Worm (Caenorhabditis elegans) whole organism, L1 larva: ENCODE data around the gene lys-3.

Experiments
- C16A3.4 ChIP-seq: fragments of 150-350 bp; optimal IDR thresholded peaks from 2 replicates; lab custom pipeline; 2014; ENCODE audit warnings: missing biosample characterization, missing genetic modification characterization
- aha-1 ChIP-seq: fragments of 150-350 bp; optimal IDR thresholded peaks from 2 replicates; lab custom pipeline; 2014; ENCODE audit warnings: missing biosample characterization, missing genetic modification characterization
- alr-1 ChIP-seq: fragments of 200-800 bp; sonication (Bioruptor generic); optimal IDR thresholded peaks from 2 replicates; lab custom pipeline; 2018; ENCODE audit warnings: borderline replicate concordance, mild to moderate bottlenecking, missing genetic modification characterization, missing compliant biosample characterization
- blmp-1 ChIP-seq: fragments of 150-350 bp; optimal IDR thresholded peaks from 2 replicates; lab custom pipeline; 2014; ENCODE audit warnings: missing biosample characterization, missing genetic modification characterization
- ceh-8 ChIP-seq: fragments of 200-800 bp; sonication (Bioruptor generic); optimal IDR thresholded peaks from 2 replicates; lab custom pipeline; 2018; ENCODE audit warnings: mild to moderate bottlenecking, missing genetic modification characterization, moderate library complexity, missing compliant biosample characterization
- ceh-82 ChIP-seq, 3 experiments: fragments of 150-350 bp in 1 of 3; sonication (generic microtip) in 2 of 3; optimal IDR thresholded peaks; 2 replicates each; lab custom pipeline; 2014 to 2017; ENCODE audit warnings: missing biosample characterization in 3 of 3, missing genetic modification characterization in 3 of 3
- ceh-90 ChIP-seq: sonication (generic microtip); optimal IDR thresholded peaks from 2 replicates; lab custom pipeline; 2016; ENCODE audit warnings: missing genetic modification characterization, missing compliant biosample characterization
- efl-3 ChIP-seq: fragments of 200-800 bp; sonication (Bioruptor generic); optimal IDR thresholded peaks from 2 replicates; lab custom pipeline; 2018; ENCODE audit warnings: mild to moderate bottlenecking, missing genetic modification characterization, missing compliant biosample characterization
- egl-13 ChIP-seq: sonication (generic microtip); optimal IDR thresholded peaks from 2 replicates; lab custom pipeline; 2016; ENCODE audit warnings: missing genotype, missing genetic modification reagents, missing genetic modification characterization, missing compliant biosample characterization
- elt-3 ChIP-seq, 6 experiments: fragments of 150-350 bp in 1 of 6; sonication (generic microtip); optimal IDR thresholded peaks; 2 replicates each; lab custom pipeline; 2017 to 2018; ENCODE audit warnings: missing biosample characterization in 6 of 6, missing genetic modification characterization in 6 of 6, inconsistent platforms in 1 of 6
- fkh-4 ChIP-seq: sonication (generic microtip); optimal IDR thresholded peaks from 2 replicates; lab custom pipeline; 2016; ENCODE audit warnings: missing compliant biosample characterization, missing genetic modification characterization, borderline replicate concordance
- fkh-8 ChIP-seq: sonication (generic microtip); optimal IDR thresholded peaks from 2 replicates; lab custom pipeline; 2016; ENCODE audit warnings: mild to moderate bottlenecking, missing genetic modification characterization, missing compliant biosample characterization
- fos-1 ChIP-seq: fragments of 150-350 bp; optimal IDR thresholded peaks from 2 replicates; lab custom pipeline; 2014; ENCODE audit warnings: missing biosample characterization, missing genetic modification characterization
- hlh-17 ChIP-seq: fragments of 200-800 bp; sonication (Bioruptor generic); optimal IDR thresholded peaks from 2 replicates; lab custom pipeline; 2018; ENCODE audit warnings: missing genetic modification characterization, mild to moderate bottlenecking, missing compliant biosample characterization, moderate library complexity, borderline replicate concordance
- hlh-4 ChIP-seq: sonication (generic microtip); optimal IDR thresholded peaks from 2 replicates; lab custom pipeline; 2016; ENCODE audit warnings: mild to moderate bottlenecking, missing genetic modification characterization, missing compliant biosample characterization
- lin-14 ChIP-seq: fragments of 200-800 bp; sonication (Bioruptor generic); optimal IDR thresholded peaks from 2 replicates; lab custom pipeline; 2018; ENCODE audit warnings: mild to moderate bottlenecking, missing genetic modification characterization, moderate library complexity, missing compliant biosample characterization
- lin-35 ChIP-seq, 2 experiments: fragments of 150-350 bp; optimal IDR thresholded peaks; 2 replicates each; lab custom pipeline; 2014; ENCODE audit warnings: missing biosample characterization in 2 of 2, missing genetic modification characterization in 2 of 2, missing genetic modification reagents in 2 of 2
- mab-9 ChIP-seq: fragments of 200-800 bp; sonication (Bioruptor generic); IDR thresholded peaks from 2 replicates; pipeline ENCODE4 v1.3.6; 2022; ENCODE audit warnings: missing genetic modification reagents, missing genetic modification characterization, missing compliant biosample characterization
- nhr-11 ChIP-seq: fragments of 150-350 bp; optimal IDR thresholded peaks from 2 replicates; lab custom pipeline; 2014; ENCODE audit warnings: missing biosample characterization, missing genetic modification characterization
- nhr-12 ChIP-seq: sonication (generic microtip); optimal IDR thresholded peaks from 2 replicates; lab custom pipeline; 2017; ENCODE audit warnings: missing biosample characterization, missing genetic modification characterization
- nhr-19 ChIP-seq: fragments of 200-800 bp; sonication (Bioruptor generic); conservative IDR thresholded peaks from 2 replicates; pipeline ENCODE4 v1.3.6; 2022; ENCODE audit warnings: missing genetic modification characterization, missing compliant biosample characterization
- nhr-71 ChIP-seq: sonication (generic microtip); optimal IDR thresholded peaks from 2 replicates; lab custom pipeline; 2016; ENCODE audit warnings: mild to moderate bottlenecking, missing genetic modification characterization, moderate library complexity, missing compliant biosample characterization
- nhr-77 ChIP-seq: fragments of 150-350 bp; optimal IDR thresholded peaks from 2 replicates; lab custom pipeline; 2014; ENCODE audit warnings: missing biosample characterization, missing genetic modification characterization
- nhr-85 ChIP-seq: sonication (generic microtip); peaks from one replicate; lab custom pipeline; 2016; ENCODE audit warnings: missing genetic modification characterization, inconsistent platforms, missing compliant biosample characterization
- nhr-90 ChIP-seq: sonication (generic microtip); optimal IDR thresholded peaks from 2 replicates; lab custom pipeline; 2016; ENCODE audit warnings: mild to moderate bottlenecking, missing genetic modification characterization, missing compliant biosample characterization; ENCODE audit not compliant: poor library complexity
- pax-3 ChIP-seq: fragments of 200-800 bp; sonication (Bioruptor generic); optimal IDR thresholded peaks from 2 replicates; lab custom pipeline; 2018; ENCODE audit warnings: mild to moderate bottlenecking, missing genetic modification characterization, moderate library complexity, missing compliant biosample characterization
- rnt-1 ChIP-seq: sonication (generic microtip); optimal IDR thresholded peaks from 2 replicates; lab custom pipeline; 2016; ENCODE audit warnings: mild to moderate bottlenecking, missing genetic modification characterization, moderate library complexity, missing compliant biosample characterization
- sox-4 ChIP-seq: sonication (generic microtip); optimal IDR thresholded peaks from 2 replicates; lab custom pipeline; 2016; ENCODE audit warnings: missing genetic modification characterization, missing compliant biosample characterization
- sup-37 ChIP-seq: fragments of 200-800 bp; sonication (Bioruptor generic); optimal IDR thresholded peaks from 2 replicates; lab custom pipeline; 2018; ENCODE audit warnings: mild to moderate bottlenecking, missing genetic modification characterization, missing compliant biosample characterization
- tbx-2 ChIP-seq: sonication (generic microtip); optimal IDR thresholded peaks from 2 replicates; lab custom pipeline; 2016; ENCODE audit warnings: missing genetic modification characterization, missing compliant biosample characterization
- unc-30 ChIP-seq: sonication (generic microtip); optimal IDR thresholded peaks from 2 replicates; lab custom pipeline; 2017; ENCODE audit warnings: missing biosample characterization, missing genetic modification characterization
- unc-62 ChIP-seq: fragments of 150-350 bp; optimal IDR thresholded peaks from 2 replicates; lab custom pipeline; 2014; ENCODE audit warnings: missing biosample characterization, missing genetic modification reagents, missing genetic modification characterization
- ztf-4 ChIP-seq: fragments of 150-350 bp; optimal IDR thresholded peaks from 2 replicates; lab custom pipeline; 2014; ENCODE audit warnings: missing biosample characterization, missing genetic modification characterization

The lys-3 gene

DNA sequence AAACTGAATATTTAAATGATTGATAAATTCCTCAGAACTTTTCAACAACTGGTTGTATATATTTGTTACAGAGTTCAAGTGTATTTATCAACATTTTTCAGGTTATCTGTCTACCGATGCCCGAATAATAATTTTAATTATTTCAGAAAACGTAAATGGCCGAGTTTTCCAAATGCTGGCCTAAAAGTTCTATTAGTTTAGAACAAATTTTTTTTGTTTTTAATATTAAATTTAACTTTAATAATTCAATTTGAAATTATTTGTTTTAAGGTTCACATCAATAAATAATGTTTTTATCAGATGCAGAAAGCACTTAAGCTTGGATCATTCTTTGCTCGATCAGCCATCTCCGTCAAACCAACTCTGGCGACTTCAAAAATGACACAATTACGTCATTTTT is 31.0 kb upstream of the lys-3 start, which contains the start of gene trx-2:
TSS of gene trx-2 (plus strand) at position 301 of the 400 bp plus-strand sequence.
- TF ChIP-seq nhr-12 (tag; lab: Kevin White, UChicago), result no peak
- no peak for TF ChIP-seq unc-30 (tag; lab: Kevin White, UChicago)
- TF ChIP-seq nhr-77 (tag; lab: Kevin White, UChicago), result no peak
- TF ChIP-seq aha-1 (tag; lab: Kevin White, UChicago), result no peak
- no peak for TF ChIP-seq nhr-11 (tag; lab: Kevin White, UChicago)
- no peak for TF ChIP-seq ztf-4 (tag; lab: Kevin White, UChicago)
- no peak for TF ChIP-seq efl-3 (GFP tag; lab: Kevin White, UChicago)
- TF ChIP-seq alr-1 (tag; lab: Kevin White, UChicago), result no peak
- TF ChIP-seq rnt-1 (tag; lab: Kevin White, UChicago), result no peak
- no peak for TF ChIP-seq egl-13 (tag; lab: Kevin White, UChicago)

DNA sequence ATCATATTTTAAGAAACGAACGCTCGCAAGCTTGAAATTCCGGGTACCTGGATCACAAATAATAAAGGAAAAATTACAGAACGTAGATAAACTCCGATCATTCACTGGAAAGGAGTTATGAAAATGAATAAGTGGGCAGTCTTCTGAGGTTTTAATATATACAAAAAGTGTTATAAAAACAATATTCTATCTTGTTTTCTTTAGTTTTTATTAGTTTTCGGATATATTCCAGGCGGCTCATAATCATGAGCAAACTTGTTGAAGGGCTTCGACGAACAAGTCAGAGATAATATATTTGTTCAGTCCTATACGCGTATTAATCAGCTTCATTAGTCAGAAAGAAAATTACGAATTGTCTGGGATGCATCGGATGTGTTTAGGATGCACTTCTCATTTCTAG is 30.6 kb upstream of the lys-3 start, which contains the start of gene gcy-6:
TSS of gene gcy-6 (minus strand) at position 101 of the 400 bp plus-strand sequence.
- TF ChIP-seq nhr-11 (tag; lab: Kevin White, UChicago), result no peak
- no peak for TF ChIP-seq pax-3 (tag; lab: Kevin White, UChicago)
- no peak for TF ChIP-seq ceh-8 (GFP tag; lab: Kevin White, UChicago)
- no peak for TF ChIP-seq unc-62
- TF ChIP-seq fkh-4 (tag; lab: Kevin White, UChicago), result no peak
- TF ChIP-seq lin-35 (GFP tag; optimal IDR thresholded peaks at IDR 0.05; lab: Kevin White, UChicago), result no peak
- TF ChIP-seq nhr-71, result no peak
- TF ChIP-seq sox-4 (tag; lab: Kevin White, UChicago), result no peak
- TF ChIP-seq ceh-90 (tag; lab: Kevin White, UChicago), result no peak
- no peak for TF ChIP-seq mab-9 (GFP tag; lab: Robert Waterston, UW)
- TF ChIP-seq lin-14 (GFP tag; lab: Kevin White, UChicago), result no peak
- TF ChIP-seq fos-1 (tag; lab: Kevin White, UChicago), result no peak
- no peak for TF ChIP-seq nhr-90 (tag; lab: Kevin White, UChicago)
- TF ChIP-seq nhr-19 (GFP tag; lab: Robert Waterston, UW), result no peak

DNA sequence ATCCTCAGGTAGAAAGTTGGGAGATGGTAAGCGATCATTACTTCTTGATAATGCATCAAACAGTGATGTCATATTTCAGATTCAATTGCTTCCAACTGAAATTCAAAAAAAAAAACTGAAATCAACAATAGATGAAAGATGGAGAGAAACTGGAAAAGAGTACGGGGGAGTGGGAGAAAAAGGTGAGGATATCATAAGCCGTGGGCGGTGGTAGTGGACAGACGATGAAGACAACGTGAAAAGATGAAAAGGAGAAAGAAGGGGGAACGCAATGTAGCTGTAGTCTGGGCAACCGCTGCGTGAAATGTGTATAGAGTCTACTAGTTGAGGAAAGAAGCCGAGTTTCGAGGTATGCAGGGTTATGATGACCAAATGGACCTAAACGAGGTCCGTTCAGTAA is 23.9 kb upstream of the lys-3 start, which contains the start of gene che-12:
TSS of gene che-12 (minus strand) at position 101 of the 400 bp plus-strand sequence.
- no peak for TF ChIP-seq nhr-19 (GFP tag; lab: Robert Waterston, UW)
- peak; percentile 38 for TF ChIP-seq fkh-8

DNA sequence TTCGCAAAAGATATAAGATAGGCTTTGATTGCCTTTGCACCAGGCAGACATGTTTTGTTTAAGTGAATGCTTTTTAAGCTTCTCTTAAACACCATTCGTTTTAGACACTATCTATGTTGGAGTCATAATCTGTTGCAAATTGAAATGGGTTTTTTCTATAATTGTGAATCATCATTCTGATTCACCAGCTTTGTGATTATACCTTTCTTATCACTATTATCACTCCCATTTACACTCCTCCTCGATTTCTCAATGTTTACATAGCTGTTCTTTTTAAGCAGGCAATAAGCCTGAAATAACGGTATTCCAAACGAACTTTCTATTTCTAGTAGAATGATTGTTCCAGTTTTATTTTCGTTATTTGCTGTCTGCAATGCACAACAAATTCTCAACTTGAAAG is 13.8 kb upstream of the lys-3 start, which contains the start of gene B0024.4:
TSS of gene B0024.4 (plus strand) at position 301 of the 400 bp plus-strand sequence.
- TF ChIP-seq hlh-4 (tag; lab: Kevin White, UChicago), result no peak
- TF ChIP-seq ceh-82 (tag; optimal IDR thresholded peaks at IDR 0.05; lab: Kevin White, UChicago), result no peak
- TF ChIP-seq lin-14 (GFP tag; lab: Kevin White, UChicago), result no peak
- no peak for TF ChIP-seq hlh-17 (GFP tag; lab: Kevin White, UChicago)
- TF ChIP-seq mab-9 (GFP tag; lab: Robert Waterston, UW), result no peak
- no peak for TF ChIP-seq blmp-1 (tag; lab: Kevin White, UChicago)
- no peak for TF ChIP-seq sup-37

DNA sequence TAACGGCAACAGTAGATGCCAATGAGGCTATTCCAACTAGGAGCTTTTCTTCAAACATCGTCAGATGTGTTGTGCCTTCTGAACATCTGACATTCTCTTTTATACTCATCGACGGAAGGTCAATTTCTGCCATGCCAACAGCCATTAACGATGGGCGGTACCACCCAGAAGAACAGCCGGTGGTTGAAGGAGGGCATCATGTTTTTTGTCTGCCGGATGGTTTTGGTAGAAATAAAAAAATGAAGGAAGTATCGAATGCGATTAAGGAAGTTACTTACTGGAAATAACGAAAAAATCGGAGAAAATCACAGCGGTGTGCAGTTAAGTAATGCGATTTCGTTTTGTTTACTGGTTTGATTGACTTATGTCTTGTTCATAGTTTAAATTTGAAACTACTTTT is 11.2 kb upstream of the lys-3 start, which contains the start of gene col-150:
TSS of gene col-150 (minus strand) at position 101 of the 400 bp plus-strand sequence.
- TF ChIP-seq nhr-85 (peak; percentile 29), lin-35 (GFP tag; optimal IDR thresholded peaks at IDR 0.05; lab: Kevin White, UChicago) (no peak)
- TF ChIP-seq, all 84 proteins: peak for 1

DNA sequence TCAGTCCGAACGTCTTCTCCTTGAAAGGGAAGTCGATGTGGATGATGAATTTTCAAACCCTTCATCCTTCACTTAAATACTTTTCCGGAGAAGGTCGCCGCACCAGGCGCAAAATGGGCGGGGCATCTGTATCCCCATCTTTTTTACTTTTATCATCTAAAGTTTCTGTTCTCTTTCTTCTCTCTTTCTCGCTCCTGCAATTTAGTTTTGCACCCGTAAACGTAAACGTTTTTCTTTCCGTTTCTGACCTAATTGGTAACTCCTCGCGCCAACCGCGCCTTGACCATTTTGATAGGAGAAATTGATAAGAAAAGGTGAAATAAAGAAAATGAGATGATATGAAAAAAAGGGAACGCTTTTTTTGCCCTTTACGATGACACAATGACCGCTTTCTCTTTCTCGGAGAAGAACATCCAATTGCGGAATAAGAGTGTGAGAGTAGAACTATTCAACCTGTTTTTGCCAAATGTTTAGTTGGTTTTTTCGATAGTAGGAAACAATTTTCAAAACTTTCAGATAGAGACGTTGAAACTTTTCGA is 9.5 kb upstream of the lys-3 start, which contains the start of gene col-149:
TSS of gene col-149 (minus strand) at position 51 of the 539 bp plus-strand sequence.
- no peak for TF ChIP-seq tbx-2 (tag; lab: Kevin White, UChicago)
- TF ChIP-seq C16A3.4 (tag; lab: Kevin White, UChicago), result no peak
- TF ChIP-seq blmp-1 (tag; lab: Kevin White, UChicago), result peak; percentile 99
- peak in 2 of 6 experiments; percentile 15 to 59 for TF ChIP-seq elt-3 (tag; optimal IDR thresholded peaks at IDR 0.05; lab: Kevin White, UChicago)
- peak; percentile 20 for TF ChIP-seq lin-14 (GFP tag; lab: Kevin White, UChicago)
